Worm (Caenorhabditis elegans): ENCODE results near the gene grdn-1.

grdn-1 gene

ce11 chrV:18638367-18638873, 45.9 kb downstream of the grdn-1 start, which contains the start of gene col-42:
TSS of gene col-42 (plus strand) at chrV:18638484.
- TF ChIP-seq nhr-25 (tag; optimal IDR thresholded peaks at IDR 0.05; ENCODE audit: borderline replicate concordance, insufficient read depth) = peak; percentile 11
- no peak for TF ChIP-seq zip-11 (GFP tag; IDR thresholded peaks at IDR 0.05)
- TF ChIP-seq ama-1 (optimal IDR thresholded peaks at IDR 0.05) = peak; percentile 38
- peak; percentile 14; the same call in 1 of the 2 replicates for TF ChIP-seq zfp-3 (GFP tag; conservative IDR thresholded peaks at IDR 0.05)
- 0 out of 2 replicates have a peak, but pooled peaks have one; percentile 10 for TF ChIP-seq D1046.2 (GFP tag; IDR thresholded peaks at IDR 0.05)
- no peak for TF ChIP-seq lin-15B (tag; optimal IDR thresholded peaks at IDR 0.05)
- no peak for TF ChIP-seq nhr-11 (tag; optimal IDR thresholded peaks at IDR 0.05)

DNA sequence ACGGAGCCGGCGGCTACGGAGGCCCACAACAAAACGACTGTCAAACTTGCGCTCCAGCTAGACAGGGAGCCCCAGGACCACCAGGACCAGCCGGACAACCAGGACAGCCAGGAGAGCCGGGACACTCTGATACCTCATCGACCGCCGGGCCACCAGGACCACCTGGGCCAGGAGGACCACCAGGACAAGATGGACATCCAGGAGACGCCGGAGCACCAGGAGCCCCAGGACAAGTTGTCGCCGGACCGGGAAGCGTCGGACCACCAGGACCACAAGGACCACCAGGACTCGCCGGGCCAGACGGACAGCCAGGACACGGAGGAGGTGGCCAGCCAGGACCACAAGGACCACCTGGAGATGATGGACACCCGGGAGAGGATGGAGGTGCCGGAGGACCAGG, 46.5 kb downstream of the grdn-1 start:
- no peak for TF ChIP-seq mdl-1 (tag; optimal IDR thresholded peaks at IDR 0.05)
- no peak for TF ChIP-seq skn-1 (tag; optimal IDR thresholded peaks at IDR 0.05)
- no peak for TF ChIP-seq nhr-76 (tag; optimal IDR thresholded peaks at IDR 0.05)
- no peak for TF ChIP-seq lin-15B (tag; optimal IDR thresholded peaks at IDR 0.05)
- no peak for TF ChIP-seq vab-7 (GFP tag; IDR thresholded peaks at IDR 0.05)
- TF ChIP-seq lsy-2 (tag; optimal IDR thresholded peaks at IDR 0.05) = no peak
- TF ChIP-seq set-16 (GFP tag; IDR thresholded peaks at IDR 0.05) = peak; percentile 98
- TF ChIP-seq egl-43 (GFP tag; IDR thresholded peaks at IDR 0.05) = 0 out of 2 replicates have a peak, but pooled peaks have one; percentile 3
- no peak for TF ChIP-seq lin-29 (GFP tag; IDR thresholded peaks at IDR 0.05)
- TF ChIP-seq D1046.2 (GFP tag; IDR thresholded peaks at IDR 0.05) = no peak
- no peak for TF ChIP-seq zfp-3 (GFP tag; conservative IDR thresholded peaks at IDR 0.05)
- TF ChIP-seq ceh-44 (GFP tag; IDR thresholded peaks at IDR 0.05) = no peak
- TF ChIP-seq spr-1 (tag; optimal IDR thresholded peaks at IDR 0.05) = no peak
- no peak for TF ChIP-seq nhr-25 (tag; optimal IDR thresholded peaks at IDR 0.05; ENCODE audit: borderline replicate concordance, insufficient read depth)

DNA sequence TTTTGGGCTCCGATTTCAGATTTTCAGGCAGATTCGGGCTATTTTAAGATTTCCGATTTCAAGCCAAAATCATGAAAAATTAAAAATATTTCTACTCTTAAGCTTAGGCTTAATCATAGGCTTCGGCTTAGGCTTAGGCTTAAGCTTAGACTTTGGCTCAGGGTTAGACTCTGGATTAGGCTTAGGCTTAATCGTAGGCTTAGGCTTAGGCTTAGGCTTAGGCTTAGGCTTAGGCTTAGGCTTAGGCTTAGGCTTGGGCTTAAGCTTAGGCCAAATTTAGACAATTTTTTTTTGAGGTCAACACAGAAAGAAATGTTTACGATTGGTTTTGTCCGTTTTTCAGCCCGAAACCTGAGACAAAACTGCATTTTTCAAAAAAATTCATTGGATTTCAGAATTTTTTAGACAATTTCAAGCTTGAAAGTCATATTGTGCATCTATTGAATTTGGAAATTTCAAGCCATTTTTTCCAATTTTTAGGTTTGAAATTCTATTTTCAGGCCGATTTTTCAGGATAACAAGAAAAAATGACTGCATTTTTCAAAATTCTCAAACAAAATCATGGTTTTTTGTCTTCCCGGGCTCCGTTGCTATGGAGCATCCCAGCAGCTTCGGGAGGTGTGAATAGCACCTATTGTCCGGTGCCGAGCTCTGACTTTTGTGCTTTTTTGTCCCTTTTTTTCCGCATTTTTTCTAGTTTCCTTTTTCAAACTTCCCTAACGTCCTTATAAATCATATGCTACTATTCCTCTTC, 47.2 kb downstream of the grdn-1 start, which contains the start of gene egas-1:
egas-1 (plus strand) TSS at position 704 of the 754 bp plus-strand sequence.
- TF ChIP-seq dmd-9 (GFP tag; IDR thresholded peaks at IDR 0.05) = no peak
- TF ChIP-seq daf-8 (GFP tag; IDR thresholded peaks at IDR 0.05) = no peak
- TF ChIP-seq unc-62 (GFP tag; optimal IDR thresholded peaks at IDR 0.05 in 1 of 2) = peak in 1 of 2 experiments; percentile 89
- no peak for TF ChIP-seq unc-62 (tag; optimal IDR thresholded peaks at IDR 0.05)
- TF ChIP-seq nhr-237 (tag; optimal IDR thresholded peaks at IDR 0.05) = peak; percentile 56
- TF ChIP-seq dmd-8 (GFP tag; IDR thresholded peaks at IDR 0.05) = 0 out of 2 replicates have a peak, but pooled peaks have one; percentile 5
- no peak for TF ChIP-seq F10B5.3 (tag; optimal IDR thresholded peaks at IDR 0.05)
- peak in 1 of 2 experiments; percentile 15 for TF ChIP-seq lsy-2 (tag; optimal IDR thresholded peaks at IDR 0.05)
- no peak for TF ChIP-seq dve-1 (tag; optimal IDR thresholded peaks at IDR 0.05; ENCODE audit: insufficient read depth)
- TF ChIP-seq ama-1 (optimal IDR thresholded peaks at IDR 0.05) = peak; percentile 39
- no peak for TF ChIP-seq Y75B8A.6 (GFP tag; IDR thresholded peaks at IDR 0.05)
- TF ChIP-seq madf-5 (GFP tag; IDR thresholded peaks at IDR 0.05) = no peak
- TF ChIP-seq aha-1 (tag) = peak; percentile 54
- TF ChIP-seq cey-2 (tag; optimal IDR thresholded peaks at IDR 0.05; ENCODE audit: borderline replicate concordance, insufficient read depth) = no peak
- no peak for TF ChIP-seq lin-29 (GFP tag; IDR thresholded peaks at IDR 0.05)
- TF ChIP-seq ceh-32 (tag; optimal IDR thresholded peaks at IDR 0.05; ENCODE audit: poor library complexity) = no peak
- no peak for TF ChIP-seq ceh-28 (tag; optimal IDR thresholded peaks at IDR 0.05)
- TF ChIP-seq ceh-44 (GFP tag; IDR thresholded peaks at IDR 0.05) = no peak
- TF ChIP-seq madf-9 (GFP tag; conservative IDR thresholded peaks at IDR 0.05) = no peak
- peak; percentile 47 for TF ChIP-seq nhr-25 (tag; optimal IDR thresholded peaks at IDR 0.05; ENCODE audit: borderline replicate concordance, insufficient read depth)
- TF ChIP-seq F49E8.2 (tag; optimal IDR thresholded peaks at IDR 0.05; ENCODE audit: borderline replicate concordance) = no peak
- TF ChIP-seq dpl-1 (GFP tag; optimal IDR thresholded peaks at IDR 0.05) = no peak
- TF ChIP-seq attf-4 (tag; optimal IDR thresholded peaks at IDR 0.05) = no peak
- TF ChIP-seq set-16 (GFP tag; IDR thresholded peaks at IDR 0.05) = no peak
- TF ChIP-seq zfp-3 (GFP tag; conservative IDR thresholded peaks at IDR 0.05) = peak; percentile 90; the same call in 1 of the 2 replicates
- no peak for TF ChIP-seq lim-7 (GFP tag; IDR thresholded peaks at IDR 0.05)
- no peak for TF ChIP-seq nhr-28 (tag; optimal IDR thresholded peaks at IDR 0.05)
- TF ChIP-seq unc-39 (tag; optimal IDR thresholded peaks at IDR 0.05) = no peak
- TF ChIP-seq ceh-62 (tag; optimal IDR thresholded peaks at IDR 0.05) = no peak
- TF ChIP-seq daf-12 (tag; optimal IDR thresholded peaks at IDR 0.05) = no peak
- peak; percentile 22 for TF ChIP-seq nhr-6 (tag; optimal IDR thresholded peaks at IDR 0.05)
- TF ChIP-seq fkh-10 (GFP tag; optimal IDR thresholded peaks at IDR 0.05) = no peak
- TF ChIP-seq mep-1 (tag; optimal IDR thresholded peaks at IDR 0.05) = peak; percentile 33
